Worm (Caenorhabditis elegans) whole organism, L2 larva: ENCODE results near the gene T06C12.12.

ENCODE experiments used
- blmp-1 ChIP-seq: sonication (generic microtip); optimal IDR thresholded peaks from 2 replicates; lab custom pipeline; 2017; ENCODE audit warnings: missing genetic modification characterization, mild to moderate bottlenecking, missing compliant biosample characterization, antibody characterized with exemption, moderate library complexity; ENCODE audit not compliant: insufficient read depth
- lsy-2 ChIP-seq, 2 experiments: fragments of 150-350 bp in 1 of 2; sonication (generic microtip) in 1 of 2; optimal IDR thresholded peaks; 2 replicates each; lab custom pipeline; 2014 to 2017; ENCODE audit warnings: missing biosample characterization in 2 of 2, missing genetic modification characterization in 2 of 2
- nhr-6 ChIP-seq: fragments of 150-350 bp; optimal IDR thresholded peaks from 2 replicates; lab custom pipeline; 2014; ENCODE audit warnings: missing biosample characterization, missing genetic modification characterization
- sma-3 ChIP-seq: sonication (generic microtip); optimal IDR thresholded peaks from 2 replicates; lab custom pipeline; 2016; ENCODE audit warnings: missing genetic modification reagents, missing genetic modification characterization, missing compliant biosample characterization
- snpc-4 ChIP-seq: fragments of 150-350 bp; optimal IDR thresholded peaks from 2 replicates; lab custom pipeline; 2014; ENCODE audit warnings: missing biosample characterization, missing genetic modification characterization

Gene T06C12.12

ce11 chrV:15940254-15940653, 48.4 kb downstream of the T06C12.12 start, which contains the start of gene srw-55:
TSS of gene srw-55 (minus strand) at chrV:15940354.
- TF ChIP-seq blmp-1 (tag; lab: Kevin White, UChicago), result no peak
- TF ChIP-seq lsy-2 (tag; optimal IDR thresholded peaks at IDR 0.05; lab: Kevin White, UChicago), result no peak
- TF ChIP-seq sma-3 (GFP tag; lab: Kevin White, UChicago), result no peak
- TF ChIP-seq nhr-6 (tag; lab: Kevin White, UChicago), result no peak
- no peak for TF ChIP-seq snpc-4 (tag; lab: Kevin White, UChicago)
